Fruit fly (Drosophila melanogaster) Kc167 (cell line): ENCODE results near the gene tweek.

Experiments used
- Myc ChIP-seq: fragments of >200 bp; optimal IDR thresholded peaks from 2 replicates; lab custom pipeline; 2017; ENCODE audit warnings: missing external identifiers
- Sin3A ChIP-seq: fragments of >200 bp; optimal IDR thresholded peaks from 2 replicates; lab custom pipeline; 2018; ENCODE audit warnings: missing external identifiers
- h ChIP-seq: fragments of >200 bp; optimal IDR thresholded peaks from 3 replicates; lab custom pipeline; 2018; ENCODE audit warnings: missing external identifiers
- insv ChIP-seq: fragments of >200 bp; optimal IDR thresholded peaks from 3 replicates; lab custom pipeline; 2018; ENCODE audit warnings: missing external identifiers
- psq ChIP-seq: fragments of >200 bp; optimal IDR thresholded peaks from 2 replicates; lab custom pipeline; 2017; ENCODE audit warnings: missing external identifiers
- ttk ChIP-seq: sonication (Bioruptor generic); optimal IDR thresholded peaks from 2 replicates; lab custom pipeline; 2017; ENCODE audit warnings: missing external identifiers

tweek gene

dm6 chr2L:16880930-16881329 lies 7.4 kb upstream of the tweek start:
- TF ChIP-seq Myc (lab: Kevin White, UChicago) (no peak), ttk (lab: Kevin White, UChicago) (no peak), insv (no peak), Sin3A (lab: Kevin White, UChicago) (no peak)

- TF ChIP-seq ttk (lab: Kevin White, UChicago) (no peak), h (lab: Kevin White, UChicago) (no peak), psq (lab: Kevin White, UChicago) (no peak), Sin3A (lab: Kevin White, UChicago) (no peak)
Observed at dm6 chr2L:16882372-16882771, 5.9 kb upstream of the tweek start.

DNA sequence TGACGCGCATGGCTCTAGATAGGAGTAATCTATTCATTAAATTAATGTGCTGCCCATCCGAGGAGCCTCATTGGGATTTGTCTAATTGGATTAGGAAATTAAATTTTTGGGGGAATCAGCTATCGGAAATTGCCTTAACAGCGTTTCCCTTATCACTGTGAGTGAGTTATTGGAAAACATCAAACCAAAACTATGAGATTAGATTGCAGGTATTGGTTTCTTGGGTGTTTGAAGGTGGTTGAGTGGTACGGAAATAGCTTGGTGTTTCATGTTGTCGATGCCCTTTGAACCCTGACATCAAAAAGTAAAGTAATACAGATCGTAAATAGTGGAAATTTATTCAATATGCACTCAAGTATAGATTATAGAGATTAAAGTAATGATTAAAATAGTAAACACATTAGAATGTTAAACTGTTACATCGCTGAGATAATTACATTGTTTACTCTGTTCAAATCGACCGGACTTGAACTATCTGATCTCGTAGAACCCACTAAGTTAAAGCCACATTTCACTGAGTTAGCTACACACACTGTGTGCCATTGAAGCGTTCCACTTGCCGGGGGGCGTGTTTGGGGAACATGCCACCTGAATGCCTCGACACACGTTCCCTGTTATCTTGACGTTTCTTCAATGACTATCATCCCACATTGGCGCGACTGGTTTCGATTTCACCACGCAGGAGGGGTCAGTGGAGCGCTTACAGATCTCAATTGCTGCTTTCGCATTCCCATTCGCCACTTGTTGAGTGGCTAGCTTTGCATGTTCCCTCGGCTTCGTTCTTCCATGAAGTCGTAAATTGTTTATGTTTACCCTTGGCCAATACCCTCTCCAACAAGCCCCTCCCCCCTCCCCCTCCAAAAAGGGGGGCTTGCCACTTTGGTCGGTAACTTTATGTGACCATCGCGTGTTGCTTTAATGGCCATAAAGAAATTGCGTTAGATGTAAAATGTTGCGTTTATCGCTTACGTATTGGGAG lies 5.1 kb upstream of the tweek start:
- TF ChIP-seq ttk (lab: Kevin White, UChicago) = no peak
- no peak for TF ChIP-seq Sin3A (lab: Kevin White, UChicago)
- no peak for TF ChIP-seq psq (lab: Kevin White, UChicago)
- no peak for TF ChIP-seq insv
- no peak for TF ChIP-seq Myc (lab: Kevin White, UChicago)
- TF ChIP-seq h (lab: Kevin White, UChicago) = no peak

DNA sequence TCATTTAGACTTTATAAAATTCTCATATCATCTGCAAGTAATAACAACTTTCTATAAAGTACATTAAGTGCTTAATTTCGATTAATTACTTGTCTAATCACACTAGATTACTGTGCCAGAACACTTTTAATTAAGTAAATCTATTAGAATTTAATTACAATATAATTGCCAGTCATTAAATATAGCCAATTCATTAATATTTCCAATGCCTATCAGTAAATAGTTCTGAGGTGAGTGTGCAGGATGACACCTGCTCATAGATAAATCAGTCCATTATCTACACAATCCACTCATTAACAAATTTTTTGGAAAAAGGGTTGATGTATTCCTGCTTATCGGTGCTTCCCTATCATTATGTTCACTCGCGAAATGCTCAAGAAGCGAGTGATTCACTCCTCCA lies 3.6 kb upstream of the tweek start:
- TF ChIP-seq h (lab: Kevin White, UChicago) (no peak), insv (no peak), Myc (lab: Kevin White, UChicago) (no peak), psq (lab: Kevin White, UChicago) (no peak), Sin3A (lab: Kevin White, UChicago) (no peak), ttk (lab: Kevin White, UChicago) (no peak)

- TF ChIP-seq h (lab: Kevin White, UChicago) (no peak), Sin3A (lab: Kevin White, UChicago) (no peak), insv (no peak), Myc (lab: Kevin White, UChicago) (no peak), ttk (lab: Kevin White, UChicago) (no peak), psq (lab: Kevin White, UChicago) (no peak)
Observed at dm6 chr2L:16885347-16885746, 2.9 kb upstream of the tweek start.

DNA sequence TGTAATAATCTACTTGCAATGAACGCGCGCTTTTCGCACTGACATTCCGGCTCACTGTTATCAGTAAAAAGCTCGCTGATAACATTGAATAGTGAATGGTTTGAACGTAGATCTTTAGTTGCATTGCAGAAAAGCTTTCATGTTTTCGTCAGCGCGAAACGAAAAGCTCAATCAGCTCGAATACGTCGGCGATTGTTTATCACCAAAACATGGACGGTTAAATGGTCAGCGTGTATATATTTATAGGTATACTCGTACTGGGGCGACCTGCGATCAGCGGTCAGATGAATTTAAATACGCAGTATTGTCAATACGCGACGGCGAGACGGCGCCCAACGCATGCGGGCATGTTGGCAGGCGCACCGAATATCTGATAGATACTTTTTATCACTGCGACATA lies 1.8 kb upstream of the tweek start:
- TF ChIP-seq Sin3A (lab: Kevin White, UChicago) = no peak
- TF ChIP-seq insv = no peak
- no peak for TF ChIP-seq psq (lab: Kevin White, UChicago)
- no peak for TF ChIP-seq ttk (lab: Kevin White, UChicago)
- no peak for TF ChIP-seq h (lab: Kevin White, UChicago)
- no peak for TF ChIP-seq Myc (lab: Kevin White, UChicago)

- TF ChIP-seq psq (lab: Kevin White, UChicago) (no peak), Myc (lab: Kevin White, UChicago) (no peak), Sin3A (lab: Kevin White, UChicago) (no peak), h (lab: Kevin White, UChicago) (no peak), ttk (lab: Kevin White, UChicago) (no peak), insv (no peak)
Observed at dm6 chr2L:16888574-16889376, 485 bp downstream of the tweek start.

DNA sequence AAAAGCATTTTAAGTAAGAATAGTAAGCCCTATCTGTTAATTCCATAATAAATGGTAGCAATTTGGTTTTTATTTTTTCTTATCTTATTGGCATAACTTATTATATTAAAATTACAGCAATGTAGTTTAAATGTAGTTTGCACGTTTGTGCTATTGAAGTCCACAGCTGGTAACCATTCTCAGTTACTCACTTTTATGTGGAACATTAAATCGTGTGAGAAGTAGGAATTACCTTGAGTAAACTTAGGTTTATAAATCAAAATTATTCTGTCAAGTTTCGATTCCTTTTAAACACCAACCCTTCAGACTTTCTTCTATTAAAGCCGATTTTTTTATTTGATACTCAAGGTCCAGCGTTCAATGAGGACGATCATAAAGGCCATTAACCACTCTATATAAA lies 1.3 kb downstream of the tweek start, which contains the start of gene CG42556:
Gene CG42556 (plus strand): TSS at position 301 of the 400 bp plus-strand sequence.
- no peak for TF ChIP-seq psq (lab: Kevin White, UChicago)
- TF ChIP-seq insv = no peak
- TF ChIP-seq ttk (lab: Kevin White, UChicago) = no peak
- TF ChIP-seq Sin3A (lab: Kevin White, UChicago) = no peak
- no peak for TF ChIP-seq Myc (lab: Kevin White, UChicago)
- TF ChIP-seq h (lab: Kevin White, UChicago) = no peak

dm6 chr2L:16900373-16900772 lies 12.1 kb downstream of the tweek start, which contains the start of gene CG31805:
Gene CG31805 (minus strand): TSS chr2L:16900473.
- TF ChIP-seq Sin3A (lab: Kevin White, UChicago) = no peak
- TF ChIP-seq insv = no peak
- TF ChIP-seq psq (lab: Kevin White, UChicago) = no peak
- TF ChIP-seq h (lab: Kevin White, UChicago) = no peak
- no peak for TF ChIP-seq Myc (lab: Kevin White, UChicago)
- TF ChIP-seq ttk (lab: Kevin White, UChicago) = no peak

dm6 chr2L:16902003-16902402 lies 13.7 kb downstream of the tweek start, which contains the start of gene CG12288:
Gene CG12288 (minus strand): TSS chr2L:16902218.
- TF ChIP-seq ttk (lab: Kevin White, UChicago) = no peak
- no peak for TF ChIP-seq insv
- TF ChIP-seq h (lab: Kevin White, UChicago) = no peak
- no peak for TF ChIP-seq Sin3A (lab: Kevin White, UChicago)
- no peak for TF ChIP-seq psq (lab: Kevin White, UChicago)
- no peak for TF ChIP-seq Myc (lab: Kevin White, UChicago)

DNA sequence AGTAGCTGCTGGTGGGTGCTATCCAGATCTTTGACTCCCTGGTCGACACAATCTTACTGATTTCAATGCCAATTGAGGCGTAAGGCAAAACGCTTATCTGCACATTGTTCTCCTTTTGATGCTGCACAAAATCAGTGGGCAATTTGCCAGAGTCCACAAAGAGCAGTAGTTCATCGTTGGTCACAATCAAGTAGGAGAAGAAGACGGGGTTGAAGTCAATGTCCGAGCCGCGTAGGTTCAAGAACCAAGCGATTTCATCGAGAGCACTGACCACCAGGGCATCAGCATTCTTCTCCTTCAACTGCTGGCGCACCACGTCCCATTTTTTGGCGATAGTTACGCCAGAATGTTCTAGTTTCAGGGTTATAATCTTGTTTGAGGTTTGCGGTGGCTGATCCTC lies 21.0 kb downstream of the tweek start:
- TF ChIP-seq insv (no peak), Sin3A (lab: Kevin White, UChicago) (no peak), Myc (lab: Kevin White, UChicago) (no peak), ttk (lab: Kevin White, UChicago) (no peak), h (lab: Kevin White, UChicago) (no peak), psq (lab: Kevin White, UChicago) (no peak)
